Fruit fly (Drosophila melanogaster) whole organism, embryonic: Measurements from ENCODE around the gene CG6511.

ENCODE experiments used
- Aef1 ChIP-seq: fragments of 200-800 bp; sonication (Bioruptor generic); IDR thresholded peaks from 3 replicates; pipeline ENCODE4 v1.3.6; 2022; ENCODE audit warnings: missing biosample characterization, missing genetic modification characterization
- CG10147 ChIP-seq: fragments of 200-800 bp; sonication (Bioruptor generic); optimal IDR thresholded peaks from 2 replicates; lab custom pipeline; 2019; ENCODE audit warnings: missing biosample characterization, mild to moderate bottlenecking, missing genetic modification characterization, moderate library complexity
- CG1024 ChIP-seq: fragments of 200-800 bp; sonication (Bioruptor generic); IDR thresholded peaks from 2 replicates; pipeline ENCODE4 v1.3.6; 2022; ENCODE audit warnings: missing biosample characterization, missing genetic modification characterization
- CG10565 ChIP-seq: fragments of 200-800 bp; sonication (Bioruptor generic); optimal IDR thresholded peaks from 3 replicates; lab custom pipeline; 2016; ENCODE audit warnings: missing biosample characterization, mild to moderate bottlenecking, missing genetic modification characterization
- CG12659 ChIP-seq: fragments of 200-800 bp; sonication (Bioruptor generic); optimal IDR thresholded peaks from 3 replicates; lab custom pipeline; 2017; ENCODE audit warnings: mild to moderate bottlenecking, missing biosample characterization, missing genetic modification reagents, missing genetic modification characterization
- CG14965 ChIP-seq: fragments of 200-800 bp; sonication (Bioruptor generic); optimal IDR thresholded peaks from 2 replicates; lab custom pipeline; 2016; ENCODE audit warnings: missing biosample characterization, missing genetic modification characterization, borderline replicate concordance
- CG15696 ChIP-seq: fragments of 200-800 bp; sonication (Bioruptor generic); optimal IDR thresholded peaks from 2 replicates; lab custom pipeline; 2019; ENCODE audit warnings: missing biosample characterization, mild to moderate bottlenecking, missing genetic modification characterization, moderate library complexity
- CG16863 ChIP-seq: fragments of 200-800 bp; sonication (Bioruptor generic); optimal IDR thresholded peaks from 3 replicates; lab custom pipeline; 2016; ENCODE audit warnings: missing biosample characterization, missing genetic modification characterization
- CG17361 ChIP-seq: fragments of 200-800 bp; sonication (Bioruptor generic); IDR thresholded peaks from 3 replicates; pipeline ENCODE4 v1.3.6; 2022; ENCODE audit warnings: missing biosample characterization, missing genetic modification characterization
- CG1832 ChIP-seq: fragments of 200-800 bp; sonication (Bioruptor generic); optimal IDR thresholded peaks from 2 replicates; lab custom pipeline; 2017; ENCODE audit warnings: missing biosample characterization, mild to moderate bottlenecking, missing genetic modification characterization, inconsistent platforms
- CG30020 ChIP-seq: fragments of 200-800 bp; optimal IDR thresholded peaks from 2 replicates; lab custom pipeline; 2019; ENCODE audit warnings: missing biosample characterization, mild to moderate bottlenecking, missing genetic modification characterization, moderate library complexity
- CG30403 ChIP-seq: fragments of 200-800 bp; sonication (Bioruptor generic); optimal IDR thresholded peaks from 3 replicates; lab custom pipeline; 2016; ENCODE audit warnings: missing biosample characterization, missing genetic modification characterization
- CG31388 ChIP-seq: fragments of 200-800 bp; sonication (Bioruptor generic); optimal IDR thresholded peaks from 2 replicates; lab custom pipeline; 2016; ENCODE audit warnings: missing biosample characterization, missing genetic modification characterization
- CG34422 ChIP-seq: fragments of 200-800 bp; sonication (Bioruptor generic); IDR thresholded peaks from 3 replicates; pipeline ENCODE4 v1.3.6; 2022; ENCODE audit warnings: missing biosample characterization, missing genetic modification characterization
- CG6683 ChIP-seq: fragments of 200-800 bp; sonication (Bioruptor generic); optimal IDR thresholded peaks from 2 replicates; lab custom pipeline; 2017; ENCODE audit warnings: missing biosample characterization, mild to moderate bottlenecking, missing genetic modification characterization, missing genetic modification reagents
- CG7271 ChIP-seq: fragments of 200-800 bp; sonication (Bioruptor generic); optimal IDR thresholded peaks from 2 replicates; lab custom pipeline; 2018; ENCODE audit warnings: missing biosample characterization, mild to moderate bottlenecking, missing genetic modification characterization, moderate library complexity
- CG7357 ChIP-seq: fragments of 200-800 bp; sonication (Bioruptor generic); IDR thresholded peaks from 3 replicates; pipeline ENCODE4 v1.3.6; 2022; ENCODE audit warnings: missing biosample characterization, missing genetic modification characterization
- CG8478 ChIP-seq: fragments of >200 bp; optimal IDR thresholded peaks from 2 replicates; lab custom pipeline; 2018
- CG8765 ChIP-seq: fragments of 200-800 bp; sonication (Bioruptor generic); IDR thresholded peaks from 2 replicates; pipeline ENCODE4 v1.3.6; 2022; ENCODE audit warnings: missing biosample characterization, missing genetic modification characterization
- D19B ChIP-seq: fragments of 200-800 bp; sonication (Bioruptor generic); optimal IDR thresholded peaks from 2 replicates; lab custom pipeline; 2017; ENCODE audit warnings: missing biosample characterization, mild to moderate bottlenecking, missing genetic modification characterization
- Hand ChIP-seq: fragments of 200-800 bp; sonication (Bioruptor generic); optimal IDR thresholded peaks from 2 replicates; lab custom pipeline; 2017; ENCODE audit warnings: mild to moderate bottlenecking, missing biosample characterization, missing genetic modification reagents, missing genetic modification characterization
- HmgD ChIP-seq: fragments of 200-800 bp; sonication (Bioruptor generic); optimal IDR thresholded peaks from 3 replicates; lab custom pipeline; 2016; ENCODE audit warnings: missing biosample characterization, missing genetic modification characterization
- HmgZ ChIP-seq: fragments of 200-800 bp; sonication (Bioruptor generic); optimal IDR thresholded peaks from 2 replicates; lab custom pipeline; 2018; ENCODE audit warnings: missing biosample characterization, mild to moderate bottlenecking, missing genetic modification characterization
- Jarid2 ChIP-seq: fragments of 200-800 bp; sonication (Bioruptor generic); optimal IDR thresholded peaks from 3 replicates; lab custom pipeline; 2017; ENCODE audit warnings: mild to moderate bottlenecking, missing biosample characterization, missing genetic modification reagents, missing genetic modification characterization
- Mes4 ChIP-seq: fragments of 200-800 bp; sonication (Bioruptor generic); optimal IDR thresholded peaks from 2 replicates; lab custom pipeline; 2016; ENCODE audit warnings: missing biosample characterization, missing genetic modification characterization
- Neu2 ChIP-seq: fragments of 200-800 bp; sonication (Bioruptor generic); optimal IDR thresholded peaks from 3 replicates; lab custom pipeline; 2016; ENCODE audit warnings: missing biosample characterization, missing genetic modification characterization, borderline replicate concordance
- Optix ChIP-seq: fragments of 200-800 bp; sonication (Bioruptor generic); IDR thresholded peaks from 3 replicates; pipeline ENCODE4 v1.3.6; 2022; ENCODE audit warnings: missing biosample characterization, missing genetic modification characterization
- Pdp1 ChIP-seq, 2 experiments: fragments of 200-800 bp; sonication (Bioruptor generic); optimal IDR thresholded peaks; 3 replicates each; lab custom pipeline; 2016; ENCODE audit warnings: missing biosample characterization in 2 of 2, missing genetic modification characterization in 2 of 2, mild to moderate bottlenecking in 1 of 2, moderate library complexity in 1 of 2
- Poxn ChIP-seq: fragments of 200-800 bp; sonication (Bioruptor generic); IDR thresholded peaks from 2 replicates; pipeline ENCODE4 v1.3.6; 2022; ENCODE audit warnings: missing biosample characterization, missing genetic modification characterization
- Spps ChIP-seq: fragments of 200-800 bp; sonication (Bioruptor generic); optimal IDR thresholded peaks from 2 replicates; lab custom pipeline; 2018; ENCODE audit warnings: missing biosample characterization, mild to moderate bottlenecking, missing genetic modification characterization
- Stat92E ChIP-seq, 3 experiments: fragments of >200 bp in 2 of 3; fragments of 200-800 bp in 1 of 3; sonication (Bioruptor generic) in 1 of 3; optimal IDR thresholded peaks; 2 replicates each; lab custom pipeline; 2017 to 2019; ENCODE audit warnings: missing biosample characterization in 3 of 3, missing genetic modification characterization in 3 of 3, mild to moderate bottlenecking in 1 of 3, moderate library complexity in 1 of 3
- bab2 ChIP-seq: fragments of 200-800 bp; sonication (Bioruptor generic); optimal IDR thresholded peaks from 2 replicates; lab custom pipeline; 2016; ENCODE audit warnings: missing biosample characterization, missing genetic modification characterization
- bsh ChIP-seq, 2 experiments: fragments of 200-800 bp; sonication (Bioruptor generic); optimal IDR thresholded peaks; 2 replicates each; lab custom pipeline; 2017 to 2018; ENCODE audit warnings: mild to moderate bottlenecking in 2 of 2, missing biosample characterization in 2 of 2, missing genetic modification characterization in 2 of 2, moderate library complexity in 1 of 2
- dm ChIP-seq: fragments of 200-800 bp; sonication (Bioruptor generic); optimal IDR thresholded peaks from 3 replicates; lab custom pipeline; 2016; ENCODE audit warnings: missing biosample characterization, missing genetic modification characterization
- fd102C ChIP-seq: fragments of 200-800 bp; sonication (Bioruptor generic); optimal IDR thresholded peaks from 2 replicates; lab custom pipeline; 2018; ENCODE audit warnings: missing biosample characterization, mild to moderate bottlenecking, missing genetic modification characterization, moderate library complexity
- fd3F ChIP-seq: fragments of 200-800 bp; sonication (Bioruptor generic); optimal IDR thresholded peaks from 2 replicates; lab custom pipeline; 2018; ENCODE audit warnings: missing biosample characterization, mild to moderate bottlenecking, missing genetic modification characterization, moderate library complexity
- ftz-f1 ChIP-seq: fragments of 200-800 bp; sonication (Bioruptor generic); optimal IDR thresholded peaks from 2 replicates; lab custom pipeline; 2016; ENCODE audit warnings: missing biosample characterization, missing genetic modification characterization
- gcm ChIP-seq: fragments of 200-800 bp; sonication (Bioruptor generic); optimal IDR thresholded peaks from 2 replicates; lab custom pipeline; 2019; ENCODE audit warnings: missing biosample characterization, mild to moderate bottlenecking, missing genetic modification characterization, moderate library complexity
- h ChIP-seq: fragments of >200 bp; optimal IDR thresholded peaks from 2 replicates; lab custom pipeline; 2017
- hbn ChIP-seq: fragments of 200-800 bp; sonication (Bioruptor generic); IDR thresholded peaks from 2 replicates; pipeline ENCODE4 v1.3.6; 2022; ENCODE audit warnings: missing biosample characterization, missing genetic modification characterization; ENCODE audit not compliant: partially characterized antibody
- inv ChIP-seq: fragments of 200-800 bp; sonication (Bioruptor generic); IDR thresholded peaks from 2 replicates; pipeline ENCODE4 v1.3.6; 2022; ENCODE audit warnings: missing biosample characterization, missing genetic modification characterization; ENCODE audit not compliant: partially characterized antibody
- kni ChIP-seq: fragments of 200-800 bp; sonication (Bioruptor generic); optimal IDR thresholded peaks from 3 replicates; lab custom pipeline; 2017; ENCODE audit warnings: mild to moderate bottlenecking, missing biosample characterization, missing genetic modification reagents, missing genetic modification characterization
- lola ChIP-seq, 3 experiments: fragments of >200 bp in 2 of 3; fragments of 200-800 bp in 1 of 3; sonication (Bioruptor generic) in 1 of 3; optimal IDR thresholded peaks; 2 replicates each; lab custom pipeline; 2017 to 2019; ENCODE audit warnings: missing biosample characterization in 3 of 3, missing genetic modification characterization in 3 of 3, mild to moderate bottlenecking in 1 of 3, moderate library complexity in 1 of 3
- onecut ChIP-seq: fragments of 200-800 bp; sonication (Bioruptor generic); IDR thresholded peaks from 2 replicates; pipeline ENCODE4 v1.3.6; 2022; ENCODE audit warnings: missing biosample characterization, missing genetic modification characterization
- sc ChIP-seq, 3 experiments: fragments of >200 bp in 2 of 3; fragments of 200-800 bp in 1 of 3; sonication (Bioruptor generic) in 1 of 3; optimal IDR thresholded peaks; 2 replicates in 2 of 3; 3 replicates in 1 of 3; lab custom pipeline; 2017; ENCODE audit warnings: mild to moderate bottlenecking in 1 of 3, missing biosample characterization in 1 of 3, missing genetic modification characterization in 1 of 3, missing genetic modification reagents in 1 of 3
- ssp ChIP-seq: fragments of 200-800 bp; sonication (Bioruptor generic); IDR thresholded peaks from 2 replicates; pipeline ENCODE4 v1.3.6; 2022; ENCODE audit warnings: missing biosample characterization, missing genetic modification characterization
- tio ChIP-seq: fragments of 200-800 bp; sonication (Bioruptor generic); optimal IDR thresholded peaks from 2 replicates; lab custom pipeline; 2017; ENCODE audit warnings: missing biosample characterization, missing genetic modification characterization, inconsistent platforms
- ttk ChIP-seq: fragments of 200-800 bp; sonication (Bioruptor generic); IDR thresholded peaks from 2 replicates; pipeline ENCODE4 v2.1.2; 2022; ENCODE audit warnings: missing biosample characterization, missing genetic modification characterization
- z ChIP-seq: fragments of 200-800 bp; sonication (Bioruptor generic); IDR thresholded peaks from 3 replicates; pipeline ENCODE4 v1.3.6; 2022; ENCODE audit warnings: missing biosample characterization, missing genetic modification characterization

Gene CG6511

DNA sequence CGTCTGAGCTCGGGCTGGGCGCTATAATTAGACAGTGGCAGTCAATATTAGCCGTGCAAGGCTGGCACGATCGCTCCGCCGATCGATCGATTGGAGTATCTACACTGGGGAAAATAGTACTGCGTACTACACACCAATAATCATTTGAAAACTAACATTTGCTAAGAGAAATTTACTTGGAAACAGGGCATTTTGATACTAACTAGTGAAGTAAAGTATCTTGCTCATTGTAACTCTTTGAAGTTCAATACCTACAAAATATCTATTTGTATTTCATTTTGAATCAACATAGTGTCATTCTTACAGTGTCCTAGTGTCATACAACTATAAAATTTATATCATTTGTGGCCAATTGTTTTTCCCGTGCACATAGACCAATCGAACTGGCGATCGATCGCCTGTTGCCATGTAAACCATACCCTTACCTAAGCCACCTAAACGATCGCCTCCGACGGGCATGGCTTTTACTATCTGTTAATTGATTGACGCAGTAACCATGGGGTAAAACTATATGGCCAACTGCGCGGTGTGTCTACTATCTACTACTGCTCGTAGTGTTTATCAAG, 20.4 kb upstream of the CG6511 start (continued):
- peak; percentile 54 for TF ChIP-seq Jarid2
- peak; percentile 83 for TF ChIP-seq Aef1 (GFP tag; lab: Robert Waterston, UW)
- peak; percentile 61 for TF ChIP-seq ssp (GFP tag; lab: Robert Waterston, UW)
- TF ChIP-seq bsh (GFP tag; optimal IDR thresholded peaks at IDR 0.05; lab: Kevin White, UChicago) = peak; percentile 32 to 82
- TF ChIP-seq fd102C (GFP tag; lab: Kevin White, UChicago) = no peak
- peak; percentile 49; the same call in 1 of the 3 replicates for TF ChIP-seq Optix (GFP tag; lab: Robert Waterston, UW)
- TF ChIP-seq tio (GFP tag; lab: Kevin White, UChicago) = peak; percentile 63
- peak; percentile 64 for TF ChIP-seq HmgZ (tag; lab: Kevin White, UChicago)
- peak in 1 of 3 experiments; percentile 67 for TF ChIP-seq lola (GFP tag; optimal IDR thresholded peaks at IDR 0.05; lab: Kevin White, UChicago)
- peak; percentile 38 for TF ChIP-seq CG30020 (tag; lab: Kevin White, UChicago)
- no peak for TF ChIP-seq hbn (GFP tag; lab: Robert Waterston, UW)
- peak; percentile 70 for TF ChIP-seq CG34422
- no peak for TF ChIP-seq z (GFP tag; lab: Robert Waterston, UW)
- peak; percentile 44 for TF ChIP-seq dm (GFP tag; lab: Kevin White, UChicago)
- TF ChIP-seq CG12659 = peak; percentile 89
- TF ChIP-seq CG7271 (tag; lab: Kevin White, UChicago) = no peak
- TF ChIP-seq Stat92E (GFP tag; optimal IDR thresholded peaks at IDR 0.05; lab: Kevin White, UChicago) = no peak
- TF ChIP-seq Poxn (GFP tag; lab: Robert Waterston, UW) = 0 out of 2 replicates have a peak, but pooled peaks have one; percentile 39
- TF ChIP-seq CG17361 (GFP tag; lab: Robert Waterston, UW) = peak; percentile 84
- TF ChIP-seq CG30403 = peak; percentile 89
- TF ChIP-seq ftz-f1 (GFP tag; lab: Kevin White, UChicago) = no peak
- no peak for TF ChIP-seq CG10565 (GFP tag; lab: Kevin White, UChicago)
- no peak for TF ChIP-seq sc (optimal IDR thresholded peaks at IDR 0.05; lab: Kevin White, UChicago)
- no peak for TF ChIP-seq sc (GFP tag; optimal IDR thresholded peaks at IDR 0.05; lab: Kevin White, UChicago)
- TF ChIP-seq HmgD = peak; percentile 4
- 0 out of 2 replicates have a peak, but pooled peaks have one; percentile 12 for TF ChIP-seq CG1024 (GFP tag; lab: Robert Waterston, UW)
- peak; percentile 13 for TF ChIP-seq CG31388 (GFP tag; lab: Kevin White, UChicago)
- peak; percentile 82 for TF ChIP-seq bab2 (GFP tag; lab: Kevin White, UChicago)
- TF ChIP-seq Spps (tag; lab: Kevin White, UChicago) = peak; percentile 12
- no peak for TF ChIP-seq CG1832 (GFP tag; lab: Kevin White, UChicago)
- TF ChIP-seq onecut = peak; percentile 68
- TF ChIP-seq inv (GFP tag; lab: Robert Waterston, UW) = no peak
- peak; percentile 59 for TF ChIP-seq Mes4 (GFP tag; lab: Kevin White, UChicago)
- TF ChIP-seq CG6683 (GFP tag; lab: Kevin White, UChicago) = peak; percentile 55
- TF ChIP-seq fd3F = peak; percentile 73
- peak; percentile 29; the same call in 1 of the 2 replicates for TF ChIP-seq ttk (GFP tag; lab: Robert Waterston, UW)
- TF ChIP-seq Pdp1 (GFP tag; optimal IDR thresholded peaks at IDR 0.05; lab: Kevin White, UChicago) = peak; percentile 83 to 85
- peak; percentile 63 for TF ChIP-seq gcm (GFP tag; lab: Kevin White, UChicago)
- peak; percentile 74 for TF ChIP-seq Hand (GFP tag; lab: Kevin White, UChicago)
- no peak for TF ChIP-seq h
- no peak for TF ChIP-seq CG8478 (lab: Kevin White, UChicago)
- TF ChIP-seq CG15696 = no peak
- no peak for TF ChIP-seq CG8765 (GFP tag; lab: Robert Waterston, UW)
- TF ChIP-seq CG10147 = peak; percentile 62
- peak; percentile 77 for TF ChIP-seq CG7357
- TF ChIP-seq kni = peak; percentile 19
- TF ChIP-seq Neu2 = no peak
- TF ChIP-seq D19B = peak; percentile 60
- TF ChIP-seq CG14965 (GFP tag; lab: Kevin White, UChicago) = peak; percentile 34
- TF ChIP-seq CG16863 (GFP tag; lab: Kevin White, UChicago) = peak; percentile 74
